Worm (Caenorhabditis elegans): ENCODE results near the gene F13D11.3.

ce11 chrX:5799229-5799628 lies 6.5 kb downstream of the F13D11.3 start:
- no peak for TF ChIP-seq flt-1 (GFP tag; IDR thresholded peaks at IDR 0.05)
- no peak for TF ChIP-seq ztf-23 (GFP tag; IDR thresholded peaks at IDR 0.05)
- no peak for TF ChIP-seq klf-2 (GFP tag; conservative IDR thresholded peaks at IDR 0.05)
- no peak for TF ChIP-seq tab-1 (GFP tag; IDR thresholded peaks at IDR 0.05)
- no peak for TF ChIP-seq T22C8.4 (GFP tag; IDR thresholded peaks at IDR 0.05)
- TF ChIP-seq ref-1 (GFP tag; conservative IDR thresholded peaks at IDR 0.05): no peak
- TF ChIP-seq ztf-29 (GFP tag; IDR thresholded peaks at IDR 0.05): no peak
- no peak for TF ChIP-seq med-1 (GFP tag; optimal IDR thresholded peaks at IDR 0.05; ENCODE audit: insufficient read depth)
